Fruit fly (Drosophila melanogaster) whole organism, embryonic: ENCODE measurements around the gene Sems.

ENCODE experiments used
- Asciz ChIP-seq: fragments of 200-800 bp; sonication (Bioruptor generic); optimal IDR thresholded peaks from 2 replicates; lab custom pipeline; 2017; ENCODE audit warnings: missing biosample characterization, mild to moderate bottlenecking, missing genetic modification characterization, missing genetic modification reagents
- Blimp-1 ChIP-seq: fragments of 200-800 bp; sonication (Bioruptor generic); optimal IDR thresholded peaks from 3 replicates; lab custom pipeline; 2018; ENCODE audit warnings: missing biosample characterization, missing genetic modification characterization, mild to moderate bottlenecking, moderate library complexity, missing genetic modification reagents
- CG10321 ChIP-seq: fragments of 200-800 bp; sonication (Bioruptor generic); IDR thresholded peaks from 2 replicates; pipeline ENCODE4 v1.3.6; 2022; ENCODE audit warnings: missing biosample characterization, missing genetic modification characterization
- CG10366 ChIP-seq: fragments of 200-800 bp; sonication (Bioruptor generic); IDR thresholded peaks from 2 replicates; pipeline ENCODE4 v1.3.6; 2022; ENCODE audit warnings: missing biosample characterization, missing genetic modification characterization
- CG12071 ChIP-seq: fragments of 200-800 bp; sonication (Bioruptor generic); optimal IDR thresholded peaks from 3 replicates; lab custom pipeline; 2018; ENCODE audit warnings: missing biosample characterization, mild to moderate bottlenecking, missing genetic modification characterization
- CG13775 ChIP-seq: fragments of 200-800 bp; sonication (Bioruptor generic); optimal IDR thresholded peaks from 3 replicates; lab custom pipeline; 2017; ENCODE audit warnings: missing biosample characterization, mild to moderate bottlenecking, missing genetic modification characterization
- CG14860 ChIP-seq: fragments of 200-800 bp; sonication (Bioruptor generic); IDR thresholded peaks from 3 replicates; pipeline ENCODE4 v1.3.6; 2022; ENCODE audit warnings: missing biosample characterization, missing genetic modification characterization; ENCODE audit not compliant: partially characterized antibody
- CG1603 ChIP-seq: fragments of 200-800 bp; sonication (Bioruptor generic); optimal IDR thresholded peaks from 2 replicates; lab custom pipeline; 2019; ENCODE audit warnings: missing biosample characterization, mild to moderate bottlenecking, missing genetic modification characterization, moderate library complexity
- CG2120 ChIP-seq: fragments of 200-800 bp; sonication (Bioruptor generic); optimal IDR thresholded peaks from 3 replicates; lab custom pipeline; 2016; ENCODE audit warnings: missing biosample characterization, missing genetic modification characterization
- CG2712 ChIP-seq: fragments of 200-800 bp; optimal IDR thresholded peaks from 3 replicates; lab custom pipeline; 2019; ENCODE audit warnings: missing biosample characterization, mild to moderate bottlenecking, missing genetic modification characterization, moderate library complexity
- CG30020 ChIP-seq: fragments of 200-800 bp; optimal IDR thresholded peaks from 2 replicates; lab custom pipeline; 2019; ENCODE audit warnings: missing biosample characterization, mild to moderate bottlenecking, missing genetic modification characterization, moderate library complexity
- CG31365 ChIP-seq: fragments of 200-800 bp; sonication (Bioruptor generic); optimal IDR thresholded peaks from 2 replicates; lab custom pipeline; 2018; ENCODE audit warnings: missing biosample characterization, mild to moderate bottlenecking, missing genetic modification characterization
- CG31441 ChIP-seq: fragments of 200-800 bp; sonication (Bioruptor generic); IDR thresholded peaks from 2 replicates; pipeline ENCODE4 v1.3.6; 2022; ENCODE audit warnings: missing biosample characterization, missing genetic modification characterization
- CG6689 ChIP-seq: fragments of 200-800 bp; sonication (Bioruptor generic); IDR thresholded peaks from 2 replicates; pipeline ENCODE4 v1.3.6; 2022; ENCODE audit warnings: missing biosample characterization, missing genetic modification characterization
- CG7745 ChIP-seq: fragments of 200-800 bp; sonication (Bioruptor generic); optimal IDR thresholded peaks from 2 replicates; lab custom pipeline; 2018; ENCODE audit warnings: missing biosample characterization, mild to moderate bottlenecking, missing genetic modification characterization, moderate library complexity
- CG9797 ChIP-seq: fragments of 200-800 bp; sonication (Bioruptor generic); optimal IDR thresholded peaks from 3 replicates; lab custom pipeline; 2018; ENCODE audit warnings: missing biosample characterization, mild to moderate bottlenecking, missing genetic modification characterization
- Dip2 ChIP-seq: fragments of 200-800 bp; sonication (Bioruptor generic); IDR thresholded peaks from 2 replicates; pipeline ENCODE4 v1.3.6; 2022; ENCODE audit warnings: missing biosample characterization, missing genetic modification characterization
- Drgx ChIP-seq: fragments of 200-800 bp; sonication (Bioruptor generic); IDR thresholded peaks from 2 replicates; pipeline ENCODE4 v1.3.6; 2022; ENCODE audit warnings: missing biosample characterization, missing genetic modification characterization
- Ets65A ChIP-seq: fragments of 200-800 bp; sonication (Bioruptor generic); peaks from one replicate; lab custom pipeline; 2016; ENCODE audit warnings: missing biosample characterization, missing genetic modification characterization
- Ets97D ChIP-seq: fragments of 200-800 bp; sonication (Bioruptor generic); optimal IDR thresholded peaks from 3 replicates; lab custom pipeline; 2016; ENCODE audit warnings: missing biosample characterization, missing genetic modification characterization
- Hand ChIP-seq: fragments of 200-800 bp; sonication (Bioruptor generic); optimal IDR thresholded peaks from 2 replicates; lab custom pipeline; 2017; ENCODE audit warnings: mild to moderate bottlenecking, missing biosample characterization, missing genetic modification reagents, missing genetic modification characterization
- Myb ChIP-seq: fragments of 200-800 bp; sonication (Bioruptor generic); optimal IDR thresholded peaks from 2 replicates; lab custom pipeline; 2016; ENCODE audit warnings: missing biosample characterization, missing genetic modification characterization
- Oaz ChIP-seq: fragments of 200-800 bp; sonication (Bioruptor generic); IDR thresholded peaks from 2 replicates; pipeline ENCODE4 v1.3.6; 2022; ENCODE audit warnings: missing biosample characterization, missing genetic modification characterization
- Sox102F ChIP-seq: fragments of 200-800 bp; sonication (Bioruptor generic); optimal IDR thresholded peaks from 2 replicates; lab custom pipeline; 2018; ENCODE audit warnings: missing biosample characterization, mild to moderate bottlenecking, missing genetic modification characterization, moderate library complexity
- Spps ChIP-seq: fragments of 200-800 bp; sonication (Bioruptor generic); optimal IDR thresholded peaks from 2 replicates; lab custom pipeline; 2018; ENCODE audit warnings: missing biosample characterization, mild to moderate bottlenecking, missing genetic modification characterization
- bsh ChIP-seq, 2 experiments: fragments of 200-800 bp; sonication (Bioruptor generic); optimal IDR thresholded peaks; 2 replicates each; lab custom pipeline; 2017 to 2018; ENCODE audit warnings: mild to moderate bottlenecking in 2 of 2, missing biosample characterization in 2 of 2, missing genetic modification characterization in 2 of 2, moderate library complexity in 1 of 2
- eve ChIP-seq, 2 experiments: fragments of >200 bp; optimal IDR thresholded peaks; 2 replicates each; lab custom pipeline; 2017; ENCODE audit warnings: missing biosample characterization in 2 of 2, missing genetic modification characterization in 2 of 2
- ewg ChIP-seq: fragments of 200-800 bp; sonication (Bioruptor generic); optimal IDR thresholded peaks from 3 replicates; lab custom pipeline; 2017; ENCODE audit warnings: mild to moderate bottlenecking, missing biosample characterization, missing genetic modification reagents, missing genetic modification characterization
- gce ChIP-seq: fragments of 200-800 bp; sonication (Bioruptor generic); IDR thresholded peaks from 3 replicates; pipeline ENCODE4 v1.3.6; 2022; ENCODE audit warnings: missing biosample characterization, missing genetic modification characterization
- klu ChIP-seq: fragments of 200-800 bp; sonication (Bioruptor generic); IDR thresholded peaks from 2 replicates; pipeline ENCODE4 v1.3.6; 2022; ENCODE audit warnings: missing biosample characterization, missing genetic modification characterization
- knrl ChIP-seq: fragments of 200-800 bp; sonication (Bioruptor generic); IDR thresholded peaks from 3 replicates; pipeline ENCODE4 v1.3.6; 2022; ENCODE audit warnings: missing biosample characterization, missing genetic modification characterization; ENCODE audit not compliant: partially characterized antibody
- lola ChIP-seq, 3 experiments: fragments of >200 bp in 2 of 3; fragments of 200-800 bp in 1 of 3; sonication (Bioruptor generic) in 1 of 3; optimal IDR thresholded peaks; 2 replicates each; lab custom pipeline; 2017 to 2019; ENCODE audit warnings: missing biosample characterization in 3 of 3, missing genetic modification characterization in 3 of 3, mild to moderate bottlenecking in 1 of 3, moderate library complexity in 1 of 3
- mirr ChIP-seq: fragments of 200-800 bp; sonication (Bioruptor generic); optimal IDR thresholded peaks from 3 replicates; lab custom pipeline; 2018; ENCODE audit warnings: missing biosample characterization, mild to moderate bottlenecking, missing genetic modification characterization
- oc ChIP-seq: fragments of 200-800 bp; sonication (Bioruptor generic); optimal IDR thresholded peaks from 2 replicates; lab custom pipeline; 2018; ENCODE audit warnings: missing biosample characterization, mild to moderate bottlenecking, missing genetic modification characterization, moderate library complexity
- prd ChIP-seq, 3 experiments: fragments of >200 bp in 2 of 3; fragments of 200-800 bp in 1 of 3; sonication (Bioruptor generic) in 1 of 3; optimal IDR thresholded peaks in 2 of 3; IDR thresholded peaks in 1 of 3; 2 replicates in 2 of 3; 3 replicates in 1 of 3; pipeline versions ENCODE4 v1.3.6 to Lab custom; 2017 to 2022; ENCODE audit warnings: missing biosample characterization in 1 of 3, missing genetic modification characterization in 1 of 3
- ranshi ChIP-seq: fragments of 200-800 bp; sonication (Bioruptor generic); IDR thresholded peaks from 2 replicates; pipeline ENCODE4 v1.3.6; 2022; ENCODE audit warnings: missing biosample characterization, missing genetic modification characterization
- repo ChIP-seq: fragments of 200-800 bp; sonication (Bioruptor generic); optimal IDR thresholded peaks from 2 replicates; lab custom pipeline; 2016; ENCODE audit warnings: missing biosample characterization, missing genetic modification characterization
- sim ChIP-seq: fragments of 200-800 bp; sonication (Bioruptor generic); IDR thresholded peaks from 2 replicates; pipeline ENCODE4 v1.3.6; 2022; ENCODE audit warnings: missing biosample characterization, missing genetic modification characterization
- sisA ChIP-seq: fragments of 200-800 bp; sonication (Bioruptor generic); IDR thresholded peaks from 2 replicates; pipeline ENCODE4 v1.3.6; 2022; ENCODE audit warnings: missing biosample characterization, missing genetic modification characterization
- sqz ChIP-seq: fragments of 200-800 bp; sonication (Bioruptor generic); optimal IDR thresholded peaks from 3 replicates; lab custom pipeline; 2018; ENCODE audit warnings: missing biosample characterization, mild to moderate bottlenecking, missing genetic modification characterization
- tio ChIP-seq: fragments of 200-800 bp; sonication (Bioruptor generic); optimal IDR thresholded peaks from 2 replicates; lab custom pipeline; 2017; ENCODE audit warnings: missing biosample characterization, missing genetic modification characterization, inconsistent platforms
- twi ChIP-seq: fragments of 200-800 bp; optimal IDR thresholded peaks from 2 replicates; lab custom pipeline; 2019; ENCODE audit warnings: missing biosample characterization, mild to moderate bottlenecking, missing genetic modification characterization, moderate library complexity
- vvl ChIP-seq: fragments of 200-800 bp; sonication (Bioruptor generic); IDR thresholded peaks from 2 replicates; pipeline ENCODE4 v1.3.6; 2022; ENCODE audit warnings: missing biosample characterization, missing genetic modification characterization
- zfh1 ChIP-seq: fragments of 200-800 bp; sonication (Bioruptor generic); IDR thresholded peaks from 3 replicates; pipeline ENCODE4 v1.3.6; 2022; ENCODE audit warnings: missing biosample characterization, missing genetic modification characterization
- zfh2 ChIP-seq: fragments of 200-800 bp; sonication (Bioruptor generic); optimal IDR thresholded peaks from 2 replicates; lab custom pipeline; 2016; ENCODE audit warnings: missing biosample characterization, missing genetic modification characterization

Sems gene

dm6 chr3L:20954118-20954517, 2.4 kb downstream of the Sems start (continued):
- TF ChIP-seq Spps (tag; lab: Kevin White, UChicago), result peak; percentile 13

- peak; percentile 27; the same call in 1 of the 2 replicates for TF ChIP-seq CG10366 (GFP tag; lab: Robert Waterston, UW)
- TF ChIP-seq prd (optimal IDR thresholded peaks at IDR 0.05; lab: Kevin White, UChicago), result no peak
- TF ChIP-seq prd (GFP tag; IDR thresholded peaks at IDR 0.05; lab: Robert Waterston, UW), result peak; percentile 34; the same call in 1 of the 3 replicates
- TF ChIP-seq Myb (GFP tag; lab: Kevin White, UChicago), result no peak
- TF ChIP-seq repo, result no peak
- TF ChIP-seq CG14860 (GFP tag; lab: Robert Waterston, UW), result no peak
- TF ChIP-seq CG6689 (GFP tag; lab: Robert Waterston, UW), result peak; percentile 38
- no peak for TF ChIP-seq twi
- TF ChIP-seq sqz (GFP tag; lab: Kevin White, UChicago), result no peak
- peak; percentile 77 for TF ChIP-seq CG7745
- 0 out of 2 replicates have a peak, but pooled peaks have one; percentile 42 for TF ChIP-seq vvl
- TF ChIP-seq sim (GFP tag; lab: Robert Waterston, UW), result no peak
- no peak for TF ChIP-seq knrl (GFP tag; lab: Robert Waterston, UW)
- peak; percentile 65 for TF ChIP-seq Drgx (GFP tag; lab: Robert Waterston, UW)
- TF ChIP-seq CG10321 (GFP tag; lab: Robert Waterston, UW), result no peak
- 0 out of 3 replicates have a peak, but pooled peaks have one; percentile 41 for TF ChIP-seq gce (GFP tag; lab: Robert Waterston, UW)
- peak; percentile 33; the same call in 1 of the 2 replicates for TF ChIP-seq sisA (GFP tag; lab: Robert Waterston, UW)
- no peak for TF ChIP-seq Ets97D
- no peak for TF ChIP-seq CG9797
- peak; percentile 1 for TF ChIP-seq CG2712
- no peak for TF ChIP-seq Dip2 (GFP tag; lab: Robert Waterston, UW)
- no peak for TF ChIP-seq CG30020
- TF ChIP-seq CG13775, result no peak
- no peak for TF ChIP-seq tio (GFP tag; lab: Kevin White, UChicago)
- 0 out of 2 replicates have a peak, but pooled peaks have one; percentile 14 for TF ChIP-seq ranshi (GFP tag; lab: Robert Waterston, UW)
- no peak for TF ChIP-seq CG31441 (GFP tag; lab: Robert Waterston, UW)
- TF ChIP-seq ewg (GFP tag; lab: Kevin White, UChicago), result no peak
- no peak for TF ChIP-seq CG12071 (GFP tag; lab: Kevin White, UChicago)
- no peak for TF ChIP-seq Oaz (GFP tag; lab: Robert Waterston, UW)
- TF ChIP-seq CG31365, result no peak
- no peak for TF ChIP-seq zfh2 (GFP tag; lab: Kevin White, UChicago)
- peak in 1 of 2 experiments; percentile 22 for TF ChIP-seq eve (GFP tag; optimal IDR thresholded peaks at IDR 0.05; lab: Kevin White, UChicago)
- no peak for TF ChIP-seq Asciz (GFP tag; lab: Kevin White, UChicago)
- TF ChIP-seq Hand (GFP tag; lab: Kevin White, UChicago), result no peak
- no peak for TF ChIP-seq lola (GFP tag; optimal IDR thresholded peaks at IDR 0.05; lab: Kevin White, UChicago)
- TF ChIP-seq CG1603 (tag; lab: Kevin White, UChicago), result peak; percentile 34
- no peak for TF ChIP-seq klu (GFP tag; lab: Robert Waterston, UW)
- 0 out of 3 replicates have a peak, but pooled peaks have one; percentile 48 for TF ChIP-seq zfh1 (GFP tag; lab: Robert Waterston, UW)
- TF ChIP-seq bsh (GFP tag; optimal IDR thresholded peaks at IDR 0.05; lab: Kevin White, UChicago), result peak in 1 of 2 experiments; percentile 21
- no peak for TF ChIP-seq CG2120 (GFP tag; lab: Kevin White, UChicago)
- peak; percentile 9 for TF ChIP-seq Blimp-1 (GFP tag; lab: Kevin White, UChicago)
- TF ChIP-seq oc (tag; lab: Kevin White, UChicago), result peak; percentile 82
- TF ChIP-seq mirr (GFP tag; lab: Kevin White, UChicago), result no peak
- TF ChIP-seq Sox102F (GFP tag; lab: Kevin White, UChicago), result peak; percentile 41
- TF ChIP-seq Ets65A (GFP tag; lab: Kevin White, UChicago), result peak; percentile 55
Measured at dm6 chr3L:20952622-20953618, 3.6 kb downstream of the Sems start.
